Worm (Caenorhabditis elegans): ENCODE results near the gene fipr-16.
A peak's percentile ranks its signal among the peaks of the same experiment; 100 is the strongest.

The fipr-16 gene

DNA sequence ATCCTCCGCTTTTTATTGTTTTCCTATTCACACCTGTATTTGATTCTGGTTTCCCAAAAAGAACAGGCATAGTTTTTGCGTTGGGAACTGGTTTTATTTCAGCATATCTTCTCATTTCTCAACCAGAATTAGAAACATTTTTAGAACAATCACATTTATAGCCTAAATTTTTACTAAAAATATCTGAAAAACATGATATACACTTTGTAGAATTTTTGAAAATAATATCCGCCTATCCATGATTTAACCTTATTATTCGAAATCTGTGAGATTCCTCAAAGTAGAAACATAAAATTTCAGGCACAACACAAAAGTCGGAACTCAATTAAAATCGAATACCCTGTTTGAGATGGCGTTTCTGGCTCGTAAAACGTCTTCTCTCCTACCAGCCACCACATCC is 29.9 kb downstream of the fipr-16 start, which contains the start of gene acdh-6:
Gene acdh-6 (plus strand): TSS at position 301 of the 400 bp plus-strand sequence.
- TF ChIP-seq nhr-11 (tag; optimal IDR thresholded peaks at IDR 0.05) (no peak), nhr-77 (tag; optimal IDR thresholded peaks at IDR 0.05) (no peak), sma-3 (GFP tag; optimal IDR thresholded peaks at IDR 0.05) (no peak), blmp-1 (tag; optimal IDR thresholded peaks at IDR 0.05; ENCODE audit: insufficient read depth) (no peak)

- no peak for TF ChIP-seq peb-1 (tag; optimal IDR thresholded peaks at IDR 0.05)
- no peak for TF ChIP-seq ceh-16 (tag; optimal IDR thresholded peaks at IDR 0.05)
- no peak for TF ChIP-seq ztf-1 (GFP tag; conservative IDR thresholded peaks at IDR 0.05)
- TF ChIP-seq ama-1 (optimal IDR thresholded peaks at IDR 0.05), result no peak
Observed at ce11 chrIII:8560398-8560797, 30.4 kb downstream of the fipr-16 start.

DNA sequence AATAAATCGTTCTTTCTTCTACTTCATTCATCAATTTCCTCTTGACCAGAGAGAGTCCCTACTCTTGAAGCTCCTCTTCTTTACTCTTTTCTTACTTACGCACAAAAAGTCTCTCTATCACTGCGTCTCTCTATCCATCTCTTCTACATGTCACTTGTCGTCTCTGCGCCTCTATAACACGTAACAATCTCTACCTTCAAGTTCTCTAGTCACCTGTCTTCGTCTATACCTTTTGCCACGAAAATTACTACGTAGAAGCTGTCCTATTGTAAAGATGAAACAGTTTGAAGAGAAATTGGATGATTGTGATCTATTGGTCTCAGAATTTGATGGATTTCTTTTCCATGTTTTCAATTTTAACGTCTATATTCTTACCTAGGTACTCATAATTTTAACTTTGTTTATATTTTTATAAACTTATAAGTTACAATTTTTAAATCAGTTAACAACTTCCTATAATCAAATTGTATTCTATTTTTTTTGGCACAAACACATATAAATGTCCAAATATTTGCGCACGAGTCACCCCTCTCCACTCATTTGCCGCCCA is 33.9 kb downstream of the fipr-16 start, which contains the start of gene C02D5.2:
Gene C02D5.2 (plus strand): TSS at position 500 of the 550 bp plus-strand sequence.
- peak in 1 of 2 experiments; percentile 70 for TF ChIP-seq lsy-2 (tag; optimal IDR thresholded peaks at IDR 0.05)
- TF ChIP-seq egl-27 (tag; optimal IDR thresholded peaks at IDR 0.05), result peak; percentile 1
- TF ChIP-seq fos-1 (tag; optimal IDR thresholded peaks at IDR 0.05), result peak; percentile 45
- no peak for TF ChIP-seq lin-11 (tag; optimal IDR thresholded peaks at IDR 0.05)
- TF ChIP-seq unc-55 (GFP tag; optimal IDR thresholded peaks at IDR 0.05), result peak; percentile 23
- peak; percentile 72 for TF ChIP-seq nhr-129 (tag; optimal IDR thresholded peaks at IDR 0.05)
- no peak for TF ChIP-seq mbf-1 (tag; optimal IDR thresholded peaks at IDR 0.05)
- TF ChIP-seq nhr-25 (tag; optimal IDR thresholded peaks at IDR 0.05), result no peak
- TF ChIP-seq gmeb-1 (tag; optimal IDR thresholded peaks at IDR 0.05), result no peak
- TF ChIP-seq crh-2 (tag; optimal IDR thresholded peaks at IDR 0.05), result peak; percentile 78
- TF ChIP-seq sma-9 (GFP tag; optimal IDR thresholded peaks at IDR 0.05), result peak; percentile 52
- TF ChIP-seq sma-9 (tag; optimal IDR thresholded peaks at IDR 0.05), result no peak
- no peak for TF ChIP-seq elt-3 (tag; optimal IDR thresholded peaks at IDR 0.05)
- no peak for TF ChIP-seq elt-1 (tag; optimal IDR thresholded peaks at IDR 0.05)
- no peak for TF ChIP-seq nhr-10 (tag; optimal IDR thresholded peaks at IDR 0.05)
- peak; percentile 11 for TF ChIP-seq blmp-1 (tag; optimal IDR thresholded peaks at IDR 0.05; ENCODE audit: insufficient read depth)
- TF ChIP-seq ceh-16 (tag; optimal IDR thresholded peaks at IDR 0.05), result no peak
- TF ChIP-seq alr-1 (tag; optimal IDR thresholded peaks at IDR 0.05), result no peak
- no peak for TF ChIP-seq ztf-11 (tag; optimal IDR thresholded peaks at IDR 0.05)
- TF ChIP-seq aly-2 (tag; optimal IDR thresholded peaks at IDR 0.05), result no peak
- no peak for TF ChIP-seq unc-39 (tag; optimal IDR thresholded peaks at IDR 0.05)
- no peak for TF ChIP-seq R02D3.7 (tag; optimal IDR thresholded peaks at IDR 0.05)
- peak; percentile 47 for TF ChIP-seq F13H6.1 (tag; optimal IDR thresholded peaks at IDR 0.05)
- TF ChIP-seq C34F6.9 (tag; optimal IDR thresholded peaks at IDR 0.05), result peak; percentile 64

- peak; percentile 74 for TF ChIP-seq blmp-1 (tag; optimal IDR thresholded peaks at IDR 0.05; ENCODE audit: insufficient read depth)
- no peak for TF ChIP-seq dmd-4 (tag; optimal IDR thresholded peaks at IDR 0.05)
Observed at ce11 chrIII:8555682-8556081, 35.1 kb downstream of the fipr-16 start.

- TF ChIP-seq nhr-77 (tag; optimal IDR thresholded peaks at IDR 0.05) (no peak), nhr-21 (tag; optimal IDR thresholded peaks at IDR 0.05) (no peak), ceh-82 (tag; optimal IDR thresholded peaks at IDR 0.05) (no peak), unc-39 (tag; optimal IDR thresholded peaks at IDR 0.05) (no peak), unc-62 (GFP tag; optimal IDR thresholded peaks at IDR 0.05) (no peak), ztf-11 (tag; optimal IDR thresholded peaks at IDR 0.05) (no peak), peb-1 (tag; optimal IDR thresholded peaks at IDR 0.05) (no peak), sma-3 (GFP tag; optimal IDR thresholded peaks at IDR 0.05) (no peak), nhr-10 (tag; optimal IDR thresholded peaks at IDR 0.05) (no peak), C34F6.9 (tag; optimal IDR thresholded peaks at IDR 0.05) (no peak), F13H6.1 (tag; optimal IDR thresholded peaks at IDR 0.05) (no peak), Y55F3AM.14 (GFP tag; optimal IDR thresholded peaks at IDR 0.05) (no peak), crh-2 (tag; optimal IDR thresholded peaks at IDR 0.05) (no peak)
Observed at ce11 chrIII:8554472-8554871, 36.3 kb downstream of the fipr-16 start, which contains the start of gene gsto-2. Gene gsto-2 (plus strand): TSS chrIII:8554772.
